Fruit fly (Drosophila melanogaster) S2 (cell line): Measurements from ENCODE around the gene CG13460.
A peak's percentile ranks its signal among the peaks of the same experiment; 100 is the strongest.

ENCODE experiments used
- CG8478 ChIP-seq: fragments of >200 bp; optimal IDR thresholded peaks from 2 replicates; lab custom pipeline; 2018
- CTCF ChIP-seq, 2 experiments: fragments of >200 bp; optimal IDR thresholded peaks; 2 replicates each; lab custom pipeline; 2018

Gene CG13460

dm6 chr3L:15098659-15099512 lies 37.4 kb upstream of the CG13460 start:
- TF ChIP-seq CG8478 (lab: Kevin White, UChicago) = no peak
- no peak for TF ChIP-seq CTCF (optimal IDR thresholded peaks at IDR 0.05; lab: Kevin White, UChicago)

- TF ChIP-seq CG8478 (lab: Kevin White, UChicago) (no peak), CTCF (optimal IDR thresholded peaks at IDR 0.05; lab: Kevin White, UChicago) (no peak)
Measured at dm6 chr3L:15097878-15098520, 36.5 kb upstream of the CG13460 start, which contains the start of gene Ctps. Gene Ctps (plus strand): TSS chr3L:15097914.

dm6 chr3L:15094589-15095288 lies 33.2 kb upstream of the CG13460 start, which contains the start of the genes sstn, Plp and GlyRS:
Gene sstn (minus strand): TSS chr3L:15094719.
Gene Plp (minus strand): TSS chr3L:15094724.
Gene GlyRS (plus strand): TSS chr3L:15095142.
- TF ChIP-seq CG8478 (lab: Kevin White, UChicago) (no peak), CTCF (optimal IDR thresholded peaks at IDR 0.05; lab: Kevin White, UChicago) (no peak)

dm6 chr3L:15093929-15094588 lies 32.6 kb upstream of the CG13460 start:
- TF ChIP-seq CTCF (optimal IDR thresholded peaks at IDR 0.05; lab: Kevin White, UChicago) (no peak), CG8478 (lab: Kevin White, UChicago) (no peak)

dm6 chr3L:15089887-15090679 lies 28.6 kb upstream of the CG13460 start:
- TF ChIP-seq CG8478 (lab: Kevin White, UChicago) (no peak), CTCF (optimal IDR thresholded peaks at IDR 0.05; lab: Kevin White, UChicago) (no peak)

- TF ChIP-seq CTCF (optimal IDR thresholded peaks at IDR 0.05; lab: Kevin White, UChicago) (no peak), CG8478 (lab: Kevin White, UChicago) (no peak)
Measured at dm6 chr3L:15089083-15089704, 27.7 kb upstream of the CG13460 start.

- no peak for TF ChIP-seq CG8478 (lab: Kevin White, UChicago)
- no peak for TF ChIP-seq CTCF (optimal IDR thresholded peaks at IDR 0.05; lab: Kevin White, UChicago)
Measured at dm6 chr3L:15088285-15088684, 26.8 kb upstream of the CG13460 start.

dm6 chr3L:15084288-15084687 lies 22.8 kb upstream of the CG13460 start:
- TF ChIP-seq CTCF (optimal IDR thresholded peaks at IDR 0.05; lab: Kevin White, UChicago) (no peak), CG8478 (lab: Kevin White, UChicago) (no peak)

dm6 chr3L:15079278-15079677 lies 17.8 kb upstream of the CG13460 start:
- TF ChIP-seq CG8478 (lab: Kevin White, UChicago) (no peak), CTCF (optimal IDR thresholded peaks at IDR 0.05; lab: Kevin White, UChicago) (peak; percentile 7 to 11)

dm6 chr3L:15078347-15078746 lies 16.8 kb upstream of the CG13460 start, which contains the start of gene Or71a:
Gene Or71a (minus strand): TSS chr3L:15078447.
- TF ChIP-seq CG8478 (lab: Kevin White, UChicago) (no peak), CTCF (optimal IDR thresholded peaks at IDR 0.05; lab: Kevin White, UChicago) (no peak)

dm6 chr3L:15076380-15076779 lies 14.9 kb upstream of the CG13460 start:
- no peak for TF ChIP-seq CTCF (optimal IDR thresholded peaks at IDR 0.05; lab: Kevin White, UChicago)
- no peak for TF ChIP-seq CG8478 (lab: Kevin White, UChicago)

- TF ChIP-seq CG8478 (lab: Kevin White, UChicago) = no peak
- TF ChIP-seq CTCF (optimal IDR thresholded peaks at IDR 0.05; lab: Kevin White, UChicago) = no peak
Measured at dm6 chr3L:15073680-15074079, 12.2 kb upstream of the CG13460 start.

- TF ChIP-seq CG8478 (lab: Kevin White, UChicago) (no peak), CTCF (optimal IDR thresholded peaks at IDR 0.05; lab: Kevin White, UChicago) (peak; percentile 53 to 68)
Measured at dm6 chr3L:15072149-15072548, 10.6 kb upstream of the CG13460 start.
